Fruit fly (Drosophila melanogaster) whole organism, embryonic: ENCODE data around the gene RpS28a.
A peak's percentile ranks its signal among the peaks of the same experiment; 100 is the strongest.

Source experiments
- Ada2b ChIP-seq: fragments of 200-800 bp; sonication (Bioruptor generic); IDR thresholded peaks from 2 replicates; pipeline ENCODE4 v1.3.6; 2022; ENCODE audit warnings: missing biosample characterization, missing genetic modification characterization
- Antp ChIP-seq: fragments of 200-800 bp; sonication (Bioruptor generic); optimal IDR thresholded peaks from 3 replicates; lab custom pipeline; 2016; ENCODE audit warnings: missing biosample characterization, missing genetic modification characterization
- BEAF-32 ChIP-seq: fragments of 200-800 bp; sonication (Bioruptor generic); optimal IDR thresholded peaks from 3 replicates; lab custom pipeline; 2017; ENCODE audit warnings: missing biosample characterization, missing genetic modification characterization, mild to moderate bottlenecking, moderate library complexity, missing genetic modification reagents
- Bteb2 ChIP-seq: fragments of 200-800 bp; sonication (Bioruptor generic); optimal IDR thresholded peaks from 2 replicates; lab custom pipeline; 2016; ENCODE audit warnings: missing biosample characterization, missing genetic modification characterization
- CG10274 ChIP-seq: fragments of 200-800 bp; sonication (Bioruptor generic); optimal IDR thresholded peaks from 3 replicates; lab custom pipeline; 2017; ENCODE audit warnings: missing biosample characterization, mild to moderate bottlenecking, missing genetic modification characterization
- CG12391 ChIP-seq: fragments of 200-800 bp; sonication (Bioruptor generic); optimal IDR thresholded peaks from 3 replicates; lab custom pipeline; 2018; ENCODE audit warnings: missing biosample characterization, mild to moderate bottlenecking, missing genetic modification characterization, moderate library complexity
- CG13424 ChIP-seq: fragments of 200-800 bp; sonication (Bioruptor generic); optimal IDR thresholded peaks from 2 replicates; lab custom pipeline; 2019; ENCODE audit warnings: missing biosample characterization, mild to moderate bottlenecking, missing genetic modification characterization, moderate library complexity
- CG13775 ChIP-seq: fragments of 200-800 bp; sonication (Bioruptor generic); optimal IDR thresholded peaks from 3 replicates; lab custom pipeline; 2017; ENCODE audit warnings: missing biosample characterization, mild to moderate bottlenecking, missing genetic modification characterization
- CG15269 ChIP-seq: fragments of 200-800 bp; sonication (Bioruptor generic); optimal IDR thresholded peaks from 2 replicates; lab custom pipeline; 2018; ENCODE audit warnings: missing biosample characterization, mild to moderate bottlenecking, missing genetic modification characterization, moderate library complexity
- CG15696 ChIP-seq: fragments of 200-800 bp; sonication (Bioruptor generic); optimal IDR thresholded peaks from 2 replicates; lab custom pipeline; 2019; ENCODE audit warnings: missing biosample characterization, mild to moderate bottlenecking, missing genetic modification characterization, moderate library complexity
- CG18262 ChIP-seq: fragments of 200-800 bp; optimal IDR thresholded peaks from 3 replicates; lab custom pipeline; 2019; ENCODE audit warnings: missing biosample characterization, mild to moderate bottlenecking, missing genetic modification characterization, moderate library complexity
- CG1832 ChIP-seq: fragments of 200-800 bp; sonication (Bioruptor generic); optimal IDR thresholded peaks from 2 replicates; lab custom pipeline; 2017; ENCODE audit warnings: missing biosample characterization, mild to moderate bottlenecking, missing genetic modification characterization, inconsistent platforms
- CG18599 ChIP-seq: fragments of 200-800 bp; sonication (Bioruptor generic); optimal IDR thresholded peaks from 3 replicates; lab custom pipeline; 2017; ENCODE audit warnings: missing biosample characterization, missing genetic modification characterization, mild to moderate bottlenecking, moderate library complexity, missing genetic modification reagents
- CG2202 ChIP-seq: fragments of 200-800 bp; sonication (Bioruptor generic); optimal IDR thresholded peaks from 2 replicates; lab custom pipeline; 2018; ENCODE audit warnings: missing biosample characterization, mild to moderate bottlenecking, missing genetic modification characterization
- CG30431 ChIP-seq: fragments of 200-800 bp; sonication (Bioruptor generic); optimal IDR thresholded peaks from 2 replicates; lab custom pipeline; 2017; ENCODE audit warnings: missing biosample characterization, missing genetic modification characterization
- CG32772 ChIP-seq: fragments of 200-800 bp; sonication (Bioruptor generic); IDR thresholded peaks from 2 replicates; pipeline ENCODE4 v1.3.6; 2022; ENCODE audit warnings: missing biosample characterization, missing genetic modification characterization
- CG3281 ChIP-seq: fragments of 200-800 bp; sonication (Bioruptor generic); optimal IDR thresholded peaks from 3 replicates; lab custom pipeline; 2017; ENCODE audit warnings: missing biosample characterization, mild to moderate bottlenecking, missing genetic modification characterization
- CG4820 ChIP-seq: fragments of 200-800 bp; sonication (Bioruptor generic); optimal IDR thresholded peaks from 3 replicates; lab custom pipeline; 2016; ENCODE audit warnings: missing biosample characterization, missing genetic modification characterization
- CG6683 ChIP-seq: fragments of 200-800 bp; sonication (Bioruptor generic); optimal IDR thresholded peaks from 2 replicates; lab custom pipeline; 2017; ENCODE audit warnings: missing biosample characterization, mild to moderate bottlenecking, missing genetic modification characterization, missing genetic modification reagents
- CG7271 ChIP-seq: fragments of 200-800 bp; sonication (Bioruptor generic); optimal IDR thresholded peaks from 2 replicates; lab custom pipeline; 2018; ENCODE audit warnings: missing biosample characterization, mild to moderate bottlenecking, missing genetic modification characterization, moderate library complexity
- CG7745 ChIP-seq: fragments of 200-800 bp; sonication (Bioruptor generic); optimal IDR thresholded peaks from 2 replicates; lab custom pipeline; 2018; ENCODE audit warnings: missing biosample characterization, mild to moderate bottlenecking, missing genetic modification characterization, moderate library complexity
- CG7987 ChIP-seq: fragments of 200-800 bp; sonication (Bioruptor generic); optimal IDR thresholded peaks from 2 replicates; lab custom pipeline; 2018; ENCODE audit warnings: missing biosample characterization, mild to moderate bottlenecking, missing genetic modification characterization, moderate library complexity
- CG9215 ChIP-seq: fragments of 200-800 bp; sonication (Bioruptor generic); IDR thresholded peaks from 2 replicates; pipeline ENCODE4 v1.3.6; 2022; ENCODE audit warnings: missing biosample characterization, missing genetic modification characterization
- CrebB ChIP-seq: fragments of 200-800 bp; sonication (Bioruptor generic); optimal IDR thresholded peaks from 3 replicates; lab custom pipeline; 2018; ENCODE audit warnings: missing biosample characterization, mild to moderate bottlenecking, missing genetic modification characterization
- Ets97D ChIP-seq: fragments of 200-800 bp; sonication (Bioruptor generic); optimal IDR thresholded peaks from 3 replicates; lab custom pipeline; 2016; ENCODE audit warnings: missing biosample characterization, missing genetic modification characterization
- HmgZ ChIP-seq: fragments of 200-800 bp; sonication (Bioruptor generic); optimal IDR thresholded peaks from 2 replicates; lab custom pipeline; 2018; ENCODE audit warnings: missing biosample characterization, mild to moderate bottlenecking, missing genetic modification characterization
- NC2α ChIP-seq: fragments of 200-800 bp; sonication (Bioruptor generic); optimal IDR thresholded peaks from 2 replicates; lab custom pipeline; 2016; ENCODE audit warnings: missing biosample characterization, missing genetic modification characterization
- Six4 ChIP-seq: fragments of 200-800 bp; sonication (Bioruptor generic); optimal IDR thresholded peaks from 2 replicates; lab custom pipeline; 2016; ENCODE audit warnings: missing biosample characterization, missing genetic modification characterization
- Sox102F ChIP-seq: fragments of 200-800 bp; sonication (Bioruptor generic); optimal IDR thresholded peaks from 2 replicates; lab custom pipeline; 2018; ENCODE audit warnings: missing biosample characterization, mild to moderate bottlenecking, missing genetic modification characterization, moderate library complexity
- Ssrp ChIP-seq: fragments of 200-800 bp; sonication (Bioruptor generic); optimal IDR thresholded peaks from 2 replicates; lab custom pipeline; 2018; ENCODE audit warnings: missing biosample characterization, mild to moderate bottlenecking, missing genetic modification characterization, moderate library complexity
- bigmax ChIP-seq: fragments of 200-800 bp; sonication (Bioruptor generic); optimal IDR thresholded peaks from 2 replicates; lab custom pipeline; 2018; ENCODE audit warnings: missing biosample characterization, mild to moderate bottlenecking, missing genetic modification characterization
- dati ChIP-seq: fragments of 200-800 bp; sonication (Bioruptor generic); IDR thresholded peaks from 2 replicates; pipeline ENCODE4 v1.3.6; 2022; ENCODE audit warnings: missing biosample characterization, missing genetic modification characterization
- dm ChIP-seq: fragments of 200-800 bp; sonication (Bioruptor generic); optimal IDR thresholded peaks from 3 replicates; lab custom pipeline; 2016; ENCODE audit warnings: missing biosample characterization, missing genetic modification characterization
- ems ChIP-seq: fragments of 200-800 bp; sonication (Bioruptor generic); optimal IDR thresholded peaks from 3 replicates; lab custom pipeline; 2016; ENCODE audit warnings: missing biosample characterization, missing genetic modification characterization
- grn ChIP-seq: fragments of 200-800 bp; sonication (Bioruptor generic); optimal IDR thresholded peaks from 3 replicates; lab custom pipeline; 2017; ENCODE audit warnings: missing biosample characterization, missing genetic modification characterization
- jing ChIP-seq: fragments of 200-800 bp; sonication (Bioruptor generic); optimal IDR thresholded peaks from 2 replicates; lab custom pipeline; 2018; ENCODE audit warnings: missing biosample characterization, mild to moderate bottlenecking, missing genetic modification characterization
- nerfin-1 ChIP-seq: fragments of 200-800 bp; sonication (Bioruptor generic); optimal IDR thresholded peaks from 3 replicates; lab custom pipeline; 2019; ENCODE audit warnings: missing biosample characterization, mild to moderate bottlenecking, missing genetic modification characterization, moderate library complexity
- nmo ChIP-seq: fragments of 200-800 bp; sonication (Bioruptor generic); optimal IDR thresholded peaks from 2 replicates; lab custom pipeline; 2018; ENCODE audit warnings: missing biosample characterization, mild to moderate bottlenecking, missing genetic modification characterization, moderate library complexity
- odd ChIP-seq: fragments of 200-800 bp; sonication (Bioruptor generic); optimal IDR thresholded peaks from 2 replicates; lab custom pipeline; 2017; ENCODE audit warnings: missing biosample characterization, mild to moderate bottlenecking, missing genetic modification characterization
- onecut ChIP-seq: fragments of 200-800 bp; sonication (Bioruptor generic); IDR thresholded peaks from 2 replicates; pipeline ENCODE4 v1.3.6; 2022; ENCODE audit warnings: missing biosample characterization, missing genetic modification characterization
- org-1 ChIP-seq: fragments of 200-800 bp; sonication (Bioruptor generic); optimal IDR thresholded peaks from 2 replicates; lab custom pipeline; 2017; ENCODE audit warnings: missing biosample characterization, missing genetic modification characterization
- p53 ChIP-seq: fragments of 200-800 bp; sonication (Bioruptor generic); optimal IDR thresholded peaks from 2 replicates; lab custom pipeline; 2016; ENCODE audit warnings: missing biosample characterization, missing genetic modification characterization
- slbo ChIP-seq: fragments of 200-800 bp; sonication (Bioruptor generic); IDR thresholded peaks from 2 replicates; pipeline ENCODE4 v1.3.6; 2022; ENCODE audit warnings: missing biosample characterization, missing genetic modification characterization
- slp2 ChIP-seq: fragments of 200-800 bp; sonication (Bioruptor generic); optimal IDR thresholded peaks from 2 replicates; lab custom pipeline; 2016; ENCODE audit warnings: missing biosample characterization, missing genetic modification characterization
- ssp ChIP-seq: fragments of 200-800 bp; sonication (Bioruptor generic); IDR thresholded peaks from 2 replicates; pipeline ENCODE4 v1.3.6; 2022; ENCODE audit warnings: missing biosample characterization, missing genetic modification characterization
- stwl ChIP-seq: fragments of 200-800 bp; sonication (Bioruptor generic); optimal IDR thresholded peaks from 3 replicates; lab custom pipeline; 2018; ENCODE audit warnings: missing biosample characterization, mild to moderate bottlenecking, missing genetic modification characterization, moderate library complexity
- trem ChIP-seq: fragments of 200-800 bp; optimal IDR thresholded peaks from 3 replicates; lab custom pipeline; 2019; ENCODE audit warnings: missing biosample characterization, mild to moderate bottlenecking, missing genetic modification characterization, moderate library complexity
- wor ChIP-seq: fragments of 200-800 bp; sonication (Bioruptor generic); IDR thresholded peaks from 2 replicates; pipeline ENCODE4 v1.3.6; 2022; ENCODE audit warnings: missing biosample characterization, missing genetic modification characterization

RpS28a gene

dm6 chr3R:30046029-30047001, 23.9 kb upstream of the RpS28a start, which contains the start of the genes RpL32 and CG7943 (continued):
- peak; percentile 81 for TF ChIP-seq CG15696 (tag; lab: Kevin White, UChicago)
- TF ChIP-seq odd (GFP tag; lab: Kevin White, UChicago): peak; percentile 91
- TF ChIP-seq Ssrp (tag; lab: Kevin White, UChicago): peak; percentile 82
- peak; percentile 90 for TF ChIP-seq onecut (GFP tag; lab: Robert Waterston, UW)
- TF ChIP-seq CG13424 (tag; lab: Kevin White, UChicago): peak; percentile 83
- peak; percentile 66 for TF ChIP-seq jing (GFP tag; lab: Kevin White, UChicago)
- peak; percentile 91 for TF ChIP-seq ssp (GFP tag; lab: Robert Waterston, UW)
- peak; percentile 96 for TF ChIP-seq nmo
- TF ChIP-seq NC2α (GFP tag; lab: Kevin White, UChicago): peak; percentile 74
- TF ChIP-seq slp2: peak; percentile 93
- TF ChIP-seq org-1: peak; percentile 90
- peak; percentile 92 for TF ChIP-seq CG4820 (GFP tag; lab: Kevin White, UChicago)
- peak; percentile 100 for TF ChIP-seq BEAF-32 (GFP tag; lab: Kevin White, UChicago)
- peak; percentile 92 for TF ChIP-seq Six4
- peak; percentile 94 for TF ChIP-seq CG32772
- peak; percentile 94 for TF ChIP-seq Ada2b (GFP tag; lab: Robert Waterston, UW)
- TF ChIP-seq CG18599 (GFP tag; lab: Kevin White, UChicago): peak; percentile 96
- peak; percentile 97 for TF ChIP-seq ems (GFP tag; lab: Kevin White, UChicago)
- peak; percentile 87 for TF ChIP-seq CrebB
- TF ChIP-seq Ets97D (GFP tag; lab: Kevin White, UChicago): peak; percentile 99
- TF ChIP-seq CG18262 (tag; lab: Kevin White, UChicago): peak; percentile 90
- TF ChIP-seq CG10274: peak; percentile 87
- peak; percentile 87 for TF ChIP-seq nerfin-1
- peak; percentile 98 for TF ChIP-seq Antp (GFP tag; lab: Kevin White, UChicago)
- peak; percentile 98 for TF ChIP-seq CG7987 (GFP tag; lab: Kevin White, UChicago)
- TF ChIP-seq grn (GFP tag; lab: Kevin White, UChicago): peak; percentile 80
- TF ChIP-seq CG7271 (tag; lab: Kevin White, UChicago): peak; percentile 84
- TF ChIP-seq dm (GFP tag; lab: Kevin White, UChicago): peak; percentile 97
- TF ChIP-seq trem: peak; percentile 93
- no peak for TF ChIP-seq CG7745 (tag; lab: Kevin White, UChicago)
- peak; percentile 92 for TF ChIP-seq CG9215
- peak; percentile 78 for TF ChIP-seq Sox102F (GFP tag; lab: Kevin White, UChicago)
- no peak for TF ChIP-seq CG1832 (GFP tag; lab: Kevin White, UChicago)
- peak; percentile 81 for TF ChIP-seq bigmax (GFP tag; lab: Kevin White, UChicago)
- peak; percentile 94 for TF ChIP-seq p53 (GFP tag; lab: Kevin White, UChicago)
- peak; percentile 81 for TF ChIP-seq dati
- TF ChIP-seq HmgZ (tag; lab: Kevin White, UChicago): peak; percentile 91
- TF ChIP-seq Bteb2 (GFP tag; lab: Kevin White, UChicago): peak; percentile 92
- peak; percentile 82 for TF ChIP-seq wor (GFP tag; lab: Robert Waterston, UW)
- peak; percentile 92 for TF ChIP-seq CG12391 (tag; lab: Kevin White, UChicago)
- TF ChIP-seq CG13775: peak; percentile 98
- TF ChIP-seq CG2202 (tag; lab: Kevin White, UChicago): peak; percentile 76
- TF ChIP-seq CG3281 (GFP tag; lab: Kevin White, UChicago): peak; percentile 95
- peak; percentile 79 for TF ChIP-seq stwl (tag; lab: Kevin White, UChicago)
- peak; percentile 84 for TF ChIP-seq CG6683 (GFP tag; lab: Kevin White, UChicago)
- TF ChIP-seq slbo: peak; percentile 95
- peak; percentile 82 for TF ChIP-seq CG15269 (tag; lab: Kevin White, UChicago)
- peak; percentile 71 for TF ChIP-seq CG30431 (GFP tag; lab: Kevin White, UChicago)
